Worm (Caenorhabditis elegans) whole organism, mixed stage, embryonic: ENCODE data around the gene sre-52.

Source experiments
- blmp-1 ChIP-seq: fragments of 150-350 bp; optimal IDR thresholded peaks from 2 replicates; lab custom pipeline; 2014; ENCODE audit warnings: missing biosample characterization, missing genetic modification characterization
- ceh-43 ChIP-seq: fragments of 200-800 bp; sonication (Bioruptor generic); optimal IDR thresholded peaks from 2 replicates; lab custom pipeline; 2018; ENCODE audit warnings: mild to moderate bottlenecking, missing genetic modification characterization, moderate library complexity, missing compliant biosample characterization
- elt-3 ChIP-seq: fragments of 150-350 bp; optimal IDR thresholded peaks from 2 replicates; lab custom pipeline; 2014; ENCODE audit warnings: missing biosample characterization, missing genetic modification characterization
- nhr-12 ChIP-seq: fragments of 150-350 bp; optimal IDR thresholded peaks from 2 replicates; lab custom pipeline; 2014; ENCODE audit warnings: missing biosample characterization, missing genetic modification characterization
- nhr-237 ChIP-seq: fragments of 150-350 bp; optimal IDR thresholded peaks from 2 replicates; lab custom pipeline; 2014; ENCODE audit warnings: missing biosample characterization, missing genetic modification characterization
- snpc-4 ChIP-seq: fragments of 150-350 bp; optimal IDR thresholded peaks from 2 replicates; lab custom pipeline; 2014; ENCODE audit warnings: missing biosample characterization, missing genetic modification characterization
- unc-120 ChIP-seq: sonication (generic microtip); optimal IDR thresholded peaks from 2 replicates; lab custom pipeline; 2017; ENCODE audit warnings: missing genetic modification characterization, missing compliant biosample characterization; ENCODE audit not compliant: poor library complexity, severe bottlenecking
- unc-62 ChIP-seq: fragments of 150-350 bp; optimal IDR thresholded peaks from 2 replicates; lab custom pipeline; 2014; ENCODE audit warnings: missing biosample characterization, missing genetic modification reagents, missing genetic modification characterization
- ztf-11 ChIP-seq: fragments of 150-350 bp; optimal IDR thresholded peaks from 2 replicates; lab custom pipeline; 2014; ENCODE audit warnings: missing biosample characterization, missing genetic modification characterization

- TF ChIP-seq unc-120 (no peak), blmp-1 (tag; lab: Kevin White, UChicago) (no peak), nhr-237 (no peak), elt-3 (tag; lab: Kevin White, UChicago) (no peak), nhr-12 (tag; lab: Kevin White, UChicago) (no peak), snpc-4 (tag; lab: Kevin White, UChicago) (no peak), ceh-43 (GFP tag; lab: Kevin White, UChicago) (no peak), unc-62 (GFP tag; lab: Kevin White, UChicago) (no peak), ztf-11 (tag; lab: Kevin White, UChicago) (no peak)
Observed at ce11 chrII:12380888-12381287, 45.4 kb downstream of the sre-52 start.
